Worm (Caenorhabditis elegans) whole organism, young adult: ENCODE measurements around the gene gfm-1.
A peak's percentile ranks its signal among the peaks of the same experiment; 100 is the strongest.

Source experiments
- B0035.1 ChIP-seq: sonication (generic microtip); optimal IDR thresholded peaks from 2 replicates; lab custom pipeline; 2016; ENCODE audit warnings: missing genetic modification characterization, mild to moderate bottlenecking, missing compliant biosample characterization, missing genotype, missing genetic modification reagents
- B0261.1 ChIP-seq: sonication (generic microtip); optimal IDR thresholded peaks from 2 replicates; lab custom pipeline; 2016; ENCODE audit warnings: mild to moderate bottlenecking, missing genetic modification characterization, moderate library complexity, missing compliant biosample characterization
- D2030.7 ChIP-seq: fragments of 200-800 bp; sonication (Bioruptor generic); IDR thresholded peaks from 2 replicates; pipeline ENCODE4 v1.3.6; 2022; ENCODE audit warnings: missing genetic modification reagents, missing genetic modification characterization, missing compliant biosample characterization
- F37B4.10 ChIP-seq: fragments of 200-800 bp; sonication (Bioruptor generic); IDR thresholded peaks from 2 replicates; pipeline ENCODE4 v1.3.6; 2022; ENCODE audit warnings: missing genetic modification characterization, missing compliant biosample characterization
- F39B2.1 ChIP-seq: fragments of 200-800 bp; sonication (Bioruptor generic); IDR thresholded peaks from 2 replicates; pipeline ENCODE4 v1.3.6; 2022; ENCODE audit warnings: missing genetic modification reagents, missing genetic modification characterization, missing compliant biosample characterization
- F49E8.2 ChIP-seq: sonication (generic microtip); optimal IDR thresholded peaks from 3 replicates; lab custom pipeline; 2017; ENCODE audit warnings: missing genetic modification characterization, mild to moderate bottlenecking, missing compliant biosample characterization, antibody characterized with exemption, moderate library complexity; ENCODE audit not compliant: insufficient read depth
- F57A8.1 ChIP-seq: fragments of 200-800 bp; sonication (Bioruptor generic); optimal IDR thresholded peaks from 2 replicates; lab custom pipeline; 2018; ENCODE audit warnings: mild to moderate bottlenecking, missing genetic modification characterization, moderate library complexity, missing compliant biosample characterization
- K12H6.12 ChIP-seq: fragments of 200-800 bp; sonication (Bioruptor generic); optimal IDR thresholded peaks from 2 replicates; lab custom pipeline; 2018; ENCODE audit warnings: mild to moderate bottlenecking, missing genetic modification characterization, missing compliant biosample characterization
- Y53G8AR.9 ChIP-seq: fragments of 200-800 bp; sonication (Bioruptor generic); conservative IDR thresholded peaks from 2 replicates; pipeline ENCODE4 v1.3.6; 2022; ENCODE audit warnings: missing genetic modification reagents, missing genetic modification characterization, missing compliant biosample characterization
- Y79H2A.3 ChIP-seq: fragments of 200-800 bp; sonication (Bioruptor generic); conservative IDR thresholded peaks from 2 replicates; pipeline ENCODE4 v1.3.6; 2022; ENCODE audit warnings: missing genetic modification reagents, missing genetic modification characterization, missing compliant biosample characterization
- ZK185.1 ChIP-seq: sonication (generic microtip); optimal IDR thresholded peaks from 2 replicates; lab custom pipeline; 2016; ENCODE audit warnings: mild to moderate bottlenecking, missing genetic modification characterization, missing compliant biosample characterization; ENCODE audit not compliant: poor library complexity, severe bottlenecking
- aptf-2 ChIP-seq: fragments of 200-800 bp; sonication (Bioruptor generic); conservative IDR thresholded peaks from 2 replicates; pipeline ENCODE4 v1.3.6; 2022; ENCODE audit warnings: missing genetic modification reagents, missing genetic modification characterization, missing compliant biosample characterization
- atf-7 ChIP-seq: sonication (generic microtip); optimal IDR thresholded peaks from 2 replicates; lab custom pipeline; 2017; ENCODE audit warnings: mild to moderate bottlenecking, missing genetic modification characterization, missing compliant biosample characterization
- bed-2 ChIP-seq: fragments of 200-800 bp; sonication (Bioruptor generic); IDR thresholded peaks from 2 replicates; pipeline ENCODE4 v1.3.6; 2022; ENCODE audit warnings: missing genetic modification reagents, missing genetic modification characterization, missing compliant biosample characterization
- cebp-1 ChIP-seq, 2 experiments: fragments of 200-800 bp in 1 of 2; sonication (Bioruptor generic) in 1 of 2; sonication (generic microtip) in 1 of 2; IDR thresholded peaks in 1 of 2; optimal IDR thresholded peaks in 1 of 2; 2 replicates each; pipeline versions ENCODE4 v1.3.6 to Lab custom; 2017 to 2022; ENCODE audit warnings: missing compliant biosample characterization in 2 of 2, missing genetic modification characterization in 2 of 2, mild to moderate bottlenecking in 1 of 2, missing genetic modification reagents in 1 of 2, moderate library complexity in 1 of 2
- ceh-27 ChIP-seq: fragments of 200-800 bp; sonication (Bioruptor generic); optimal IDR thresholded peaks from 2 replicates; lab custom pipeline; 2018; ENCODE audit warnings: mild to moderate bottlenecking, missing genetic modification characterization, moderate library complexity, missing compliant biosample characterization
- ceh-79 ChIP-seq: sonication (generic microtip); optimal IDR thresholded peaks from 2 replicates; lab custom pipeline; 2017; ENCODE audit warnings: mild to moderate bottlenecking, missing genetic modification characterization, missing compliant biosample characterization
- chd-7 ChIP-seq: sonication (generic microtip); optimal IDR thresholded peaks from 2 replicates; lab custom pipeline; 2016; ENCODE audit warnings: mild to moderate bottlenecking, missing genetic modification characterization, moderate library complexity, missing compliant biosample characterization
- dox-1 ChIP-seq: fragments of 200-800 bp; sonication (Bioruptor generic); IDR thresholded peaks from 2 replicates; pipeline ENCODE4 v1.3.6; 2022; ENCODE audit warnings: missing genetic modification reagents, missing genetic modification characterization, missing compliant biosample characterization
- dpff-1 ChIP-seq: sonication (generic microtip); optimal IDR thresholded peaks from 2 replicates; lab custom pipeline; 2017; ENCODE audit warnings: mild to moderate bottlenecking, missing genetic modification characterization, missing compliant biosample characterization
- ekl-4 ChIP-seq: fragments of 200-800 bp; sonication (Bioruptor generic); IDR thresholded peaks from 2 replicates; pipeline ENCODE4 v1.3.6; 2022; ENCODE audit warnings: missing genetic modification reagents, missing genetic modification characterization, missing compliant biosample characterization
- fkh-3 ChIP-seq: sonication (generic microtip); optimal IDR thresholded peaks from 2 replicates; lab custom pipeline; 2016; ENCODE audit warnings: mild to moderate bottlenecking, missing genetic modification characterization, missing compliant biosample characterization
- hmg-1.2 ChIP-seq: fragments of 200-800 bp; sonication (Bioruptor generic); IDR thresholded peaks from 2 replicates; pipeline ENCODE4 v1.3.6; 2022; ENCODE audit warnings: missing genetic modification reagents, missing genetic modification characterization, missing compliant biosample characterization
- hmg-20 ChIP-seq: fragments of 200-800 bp; sonication (Bioruptor generic); IDR thresholded peaks from 2 replicates; pipeline ENCODE4 v1.3.6; 2022; ENCODE audit warnings: missing genetic modification reagents, missing genetic modification characterization, missing compliant biosample characterization
- lag-1 ChIP-seq: fragments of 200-800 bp; sonication (Bioruptor generic); IDR thresholded peaks from 2 replicates; pipeline ENCODE4 v1.3.6; 2022; ENCODE audit warnings: missing genetic modification reagents, missing genetic modification characterization, missing compliant biosample characterization
- let-607 ChIP-seq, 2 experiments: fragments of 200-800 bp in 1 of 2; sonication (Bioruptor generic) in 1 of 2; sonication (generic microtip) in 1 of 2; optimal IDR thresholded peaks; 2 replicates each; lab custom pipeline; 2016 to 2018; ENCODE audit warnings: mild to moderate bottlenecking in 2 of 2, missing compliant biosample characterization in 2 of 2, missing genetic modification characterization in 2 of 2, moderate library complexity in 2 of 2, missing genotype in 1 of 2
- lin-40 ChIP-seq: sonication (generic microtip); optimal IDR thresholded peaks from 2 replicates; lab custom pipeline; 2016; ENCODE audit warnings: missing genetic modification characterization, mild to moderate bottlenecking, missing compliant biosample characterization, missing genotype, missing genetic modification reagents
- lir-1 ChIP-seq: fragments of 200-800 bp; sonication (Bioruptor generic); conservative IDR thresholded peaks from 2 replicates; pipeline ENCODE4 v1.3.6; 2022; ENCODE audit warnings: missing genetic modification reagents, missing genetic modification characterization, missing compliant biosample characterization
- lsl-1 ChIP-seq: fragments of 200-800 bp; sonication (Bioruptor generic); optimal IDR thresholded peaks from 2 replicates; lab custom pipeline; 2018; ENCODE audit warnings: mild to moderate bottlenecking, missing genetic modification characterization, moderate library complexity, missing compliant biosample characterization
- madf-10 ChIP-seq: sonication (generic microtip); optimal IDR thresholded peaks from 2 replicates; lab custom pipeline; 2016; ENCODE audit warnings: mild to moderate bottlenecking, missing genetic modification characterization, missing compliant biosample characterization
- madf-3 ChIP-seq: fragments of 200-800 bp; sonication (Bioruptor generic); IDR thresholded peaks from 2 replicates; pipeline ENCODE4 v1.3.6; 2022; ENCODE audit warnings: missing genetic modification reagents, missing genetic modification characterization, missing compliant biosample characterization
- madf-6 ChIP-seq: fragments of 200-800 bp; sonication (Bioruptor generic); IDR thresholded peaks from 2 replicates; pipeline ENCODE4 v1.3.6; 2022; ENCODE audit warnings: missing genetic modification reagents, missing genetic modification characterization, missing compliant biosample characterization
- madf-8 ChIP-seq: fragments of 200-800 bp; sonication (Bioruptor generic); conservative IDR thresholded peaks from 2 replicates; pipeline ENCODE4 v1.3.6; 2022; ENCODE audit warnings: missing genetic modification reagents, missing genetic modification characterization, missing compliant biosample characterization
- mcd-1 ChIP-seq: fragments of 200-800 bp; sonication (Bioruptor generic); IDR thresholded peaks from 2 replicates; pipeline ENCODE4 v1.3.6; 2022; ENCODE audit warnings: missing genetic modification reagents, missing genetic modification characterization, missing compliant biosample characterization
- mxl-1 ChIP-seq: sonication (generic microtip); optimal IDR thresholded peaks from 2 replicates; lab custom pipeline; 2016; ENCODE audit warnings: missing genetic modification characterization, missing compliant biosample characterization
- nfya-1 ChIP-seq: sonication (generic microtip); optimal IDR thresholded peaks from 2 replicates; lab custom pipeline; 2017; ENCODE audit warnings: antibody characterized with exemption, missing compliant biosample characterization, missing genetic modification characterization, borderline replicate concordance; ENCODE audit not compliant: insufficient read depth
- nhr-120 ChIP-seq: fragments of 200-800 bp; sonication (Bioruptor generic); IDR thresholded peaks from 2 replicates; pipeline ENCODE4 v1.3.6; 2022; ENCODE audit warnings: missing genetic modification characterization, missing compliant biosample characterization
- nhr-90 ChIP-seq: sonication (generic microtip); optimal IDR thresholded peaks from 2 replicates; lab custom pipeline; 2016; ENCODE audit warnings: missing genotype, mild to moderate bottlenecking, missing genetic modification characterization, missing compliant biosample characterization
- pbrm-1 ChIP-seq: fragments of 200-800 bp; sonication (Bioruptor generic); IDR thresholded peaks from 2 replicates; pipeline ENCODE4 v1.3.6; 2022; ENCODE audit warnings: missing genetic modification reagents, missing genetic modification characterization, missing compliant biosample characterization
- pha-4 ChIP-seq: fragments of 150-350 bp; sonication (generic microtip); optimal IDR thresholded peaks from 2 replicates; lab custom pipeline; 2014; ENCODE audit warnings: missing biosample characterization, missing genetic modification reagents, missing genetic modification characterization
- snpc-1.1 ChIP-seq: sonication (generic microtip); optimal IDR thresholded peaks from 2 replicates; lab custom pipeline; 2017; ENCODE audit warnings: missing genetic modification characterization, mild to moderate bottlenecking, missing compliant biosample characterization, antibody characterized with exemption, moderate library complexity, missing genotype, missing genetic modification reagents; ENCODE audit not compliant: insufficient read depth
- snpc-1.3 ChIP-seq: sonication (generic microtip); optimal IDR thresholded peaks from 2 replicates; lab custom pipeline; 2017; ENCODE audit warnings: missing genetic modification characterization, mild to moderate bottlenecking, missing compliant biosample characterization, antibody characterized with exemption, moderate library complexity, missing genotype, missing genetic modification reagents; ENCODE audit not compliant: insufficient read depth
- snpc-4 ChIP-seq, 5 experiments: fragments of 150-350 bp in 1 of 5; sonication (generic microtip) in 4 of 5; optimal IDR thresholded peaks; 2 replicates each; lab custom pipeline; 2014 to 2018; ENCODE audit warnings: missing genetic modification characterization in 5 of 5, missing biosample characterization in 3 of 5, antibody characterized with exemption in 2 of 5, mild to moderate bottlenecking in 2 of 5, missing compliant biosample characterization in 2 of 5, missing genotype in 2 of 5, moderate library complexity in 2 of 5, missing genetic modification reagents in 1 of 5
- unc-130 ChIP-seq: sonication (generic microtip); optimal IDR thresholded peaks from 2 replicates; lab custom pipeline; 2016; ENCODE audit warnings: missing genetic modification reagents, missing genetic modification characterization, missing compliant biosample characterization
- unc-62 ChIP-seq: fragments of 150-350 bp; optimal IDR thresholded peaks from 2 replicates; lab custom pipeline; 2014; ENCODE audit warnings: missing biosample characterization, missing genetic modification reagents, missing genetic modification characterization
- ztf-26 ChIP-seq: sonication (generic microtip); optimal IDR thresholded peaks from 2 replicates; lab custom pipeline; 2017; ENCODE audit warnings: missing genetic modification characterization, missing compliant biosample characterization

gfm-1 gene

ce11 chrII:13117135-13117534 lies at the start of gene gfm-1:
gfm-1 (plus strand) TSS chrII:13117483.
- TF ChIP-seq nfya-1 (tag; lab: Kevin White, UChicago), result no peak
- no peak for TF ChIP-seq B0261.1 (tag; lab: Kevin White, UChicago)
- TF ChIP-seq ekl-4, result no peak
- peak; percentile 51 for TF ChIP-seq ceh-27 (GFP tag; lab: Kevin White, UChicago)
- TF ChIP-seq dox-1 (GFP tag; lab: Robert Waterston, UW), result peak; percentile 61
- TF ChIP-seq ZK185.1 (tag; lab: Kevin White, UChicago), result peak; percentile 91
- TF ChIP-seq nhr-120, result no peak
- no peak for TF ChIP-seq pha-4 (tag; lab: Kevin White, UChicago)
- TF ChIP-seq cebp-1 (GFP tag; IDR thresholded peaks at IDR 0.05; lab: Robert Waterston, UW), result no peak
- TF ChIP-seq cebp-1 (tag; optimal IDR thresholded peaks at IDR 0.05; lab: Kevin White, UChicago), result peak; percentile 27
- no peak for TF ChIP-seq ztf-26 (tag; lab: Kevin White, UChicago)
- TF ChIP-seq atf-7 (tag; lab: Kevin White, UChicago), result peak; percentile 15
- TF ChIP-seq unc-62 (GFP tag; lab: Kevin White, UChicago), result no peak
- TF ChIP-seq F57A8.1, result no peak
- TF ChIP-seq hmg-20 (GFP tag; lab: Robert Waterston, UW), result no peak
- peak; percentile 54 for TF ChIP-seq ceh-79
- no peak for TF ChIP-seq snpc-4 (GFP tag; optimal IDR thresholded peaks at IDR 0.05; lab: Kevin White, UChicago)
- peak in 2 of 4 experiments; percentile 33 to 56 for TF ChIP-seq snpc-4 (tag; optimal IDR thresholded peaks at IDR 0.05; lab: Kevin White, UChicago)
- 0 out of 2 replicates have a peak, but pooled peaks have one; percentile 30 for TF ChIP-seq madf-8 (GFP tag; lab: Robert Waterston, UW)
- no peak for TF ChIP-seq chd-7 (tag; lab: Kevin White, UChicago)
- TF ChIP-seq bed-2, result no peak
- TF ChIP-seq F37B4.10 (GFP tag; lab: Robert Waterston, UW), result no peak
- no peak for TF ChIP-seq Y53G8AR.9 (GFP tag; lab: Robert Waterston, UW)
- peak; percentile 90 for TF ChIP-seq unc-130 (GFP tag; lab: Kevin White, UChicago)
- peak; percentile 51 for TF ChIP-seq snpc-1.1
- peak; percentile 44; the same call in 1 of the 2 replicates for TF ChIP-seq D2030.7 (GFP tag; lab: Robert Waterston, UW)
- peak; percentile 53 for TF ChIP-seq madf-6 (GFP tag; lab: Robert Waterston, UW)
- peak; percentile 44 for TF ChIP-seq K12H6.12
- no peak for TF ChIP-seq hmg-1.2 (GFP tag; lab: Robert Waterston, UW)
- no peak for TF ChIP-seq Y79H2A.3 (GFP tag; lab: Robert Waterston, UW)
- 0 out of 2 replicates have a peak, but pooled peaks have one; percentile 6 for TF ChIP-seq lir-1 (GFP tag; lab: Robert Waterston, UW)
- TF ChIP-seq dpff-1, result no peak
- peak; percentile 48 for TF ChIP-seq lsl-1 (GFP tag; lab: Kevin White, UChicago)
- no peak for TF ChIP-seq fkh-3 (tag; lab: Kevin White, UChicago)
- peak; percentile 30 for TF ChIP-seq snpc-1.3 (tag; lab: Kevin White, UChicago)
- TF ChIP-seq nhr-90, result no peak
- peak; percentile 6 for TF ChIP-seq B0035.1 (tag; lab: Kevin White, UChicago)
- peak in 1 of 2 experiments; percentile 61 for TF ChIP-seq let-607 (tag; optimal IDR thresholded peaks at IDR 0.05; lab: Kevin White, UChicago)
- TF ChIP-seq lin-40 (tag; lab: Kevin White, UChicago), result no peak
- TF ChIP-seq madf-10 (tag; lab: Kevin White, UChicago), result peak; percentile 6
- TF ChIP-seq aptf-2, result no peak
- TF ChIP-seq mxl-1 (tag; lab: Kevin White, UChicago), result no peak
- no peak for TF ChIP-seq pbrm-1
- peak; percentile 68; the same call in 1 of the 2 replicates for TF ChIP-seq mcd-1
- no peak for TF ChIP-seq F49E8.2 (tag; lab: Kevin White, UChicago)
- TF ChIP-seq F39B2.1 (GFP tag; lab: Robert Waterston, UW), result no peak
- TF ChIP-seq madf-3 (GFP tag; lab: Robert Waterston, UW), result no peak
- TF ChIP-seq lag-1 (GFP tag; lab: Robert Waterston, UW), result no peak
